Worm (Caenorhabditis elegans) whole organism, L1 larva: Measurements from ENCODE around the gene mdt-10.

Source experiments
- C34B4.2 ChIP-seq: sonication (generic microtip); optimal IDR thresholded peaks from 2 replicates; lab custom pipeline; 2017; ENCODE audit warnings: mild to moderate bottlenecking, missing genetic modification characterization, missing compliant biosample characterization
- F16B12.6 ChIP-seq: fragments of 150-350 bp; optimal IDR thresholded peaks from 2 replicates; lab custom pipeline; 2014; ENCODE audit warnings: missing biosample characterization, missing genetic modification characterization
- aha-1 ChIP-seq: fragments of 150-350 bp; optimal IDR thresholded peaks from 2 replicates; lab custom pipeline; 2014; ENCODE audit warnings: missing biosample characterization, missing genetic modification characterization
- alr-1 ChIP-seq: fragments of 200-800 bp; sonication (Bioruptor generic); optimal IDR thresholded peaks from 2 replicates; lab custom pipeline; 2018; ENCODE audit warnings: borderline replicate concordance, mild to moderate bottlenecking, missing genetic modification characterization, missing compliant biosample characterization
- blmp-1 ChIP-seq: fragments of 150-350 bp; optimal IDR thresholded peaks from 2 replicates; lab custom pipeline; 2014; ENCODE audit warnings: missing biosample characterization, missing genetic modification characterization
- ceh-8 ChIP-seq: fragments of 200-800 bp; sonication (Bioruptor generic); optimal IDR thresholded peaks from 2 replicates; lab custom pipeline; 2018; ENCODE audit warnings: mild to moderate bottlenecking, missing genetic modification characterization, moderate library complexity, missing compliant biosample characterization
- ceh-82 ChIP-seq, 3 experiments: fragments of 150-350 bp in 1 of 3; sonication (generic microtip) in 2 of 3; optimal IDR thresholded peaks; 2 replicates each; lab custom pipeline; 2014 to 2017; ENCODE audit warnings: missing biosample characterization in 3 of 3, missing genetic modification characterization in 3 of 3
- dpl-1 ChIP-seq, 3 experiments: fragments of 150-350 bp in 2 of 3; sonication (generic microtip) in 1 of 3; optimal IDR thresholded peaks; 2 replicates each; lab custom pipeline; 2014 to 2017; ENCODE audit warnings: missing biosample characterization in 3 of 3, missing genetic modification characterization in 3 of 3, missing genetic modification reagents in 3 of 3
- efl-1 ChIP-seq, 4 experiments: fragments of 150-350 bp; optimal IDR thresholded peaks in 3 of 4; peaks in 1 of 4; 1 replicate in 1 of 4; 2 replicates in 3 of 4; lab custom pipeline; 2014; ENCODE audit warnings: missing biosample characterization in 2 of 4, missing genetic modification characterization in 2 of 4, missing genetic modification reagents in 2 of 4
- elt-2 ChIP-seq: sonication (generic microtip); optimal IDR thresholded peaks from 2 replicates; lab custom pipeline; 2016; ENCODE audit warnings: missing genetic modification characterization, mild to moderate bottlenecking, inconsistent platforms, missing compliant biosample characterization, missing genetic modification reagents
- elt-3 ChIP-seq, 6 experiments: fragments of 150-350 bp in 1 of 6; sonication (generic microtip); optimal IDR thresholded peaks; 2 replicates each; lab custom pipeline; 2017 to 2018; ENCODE audit warnings: missing biosample characterization in 6 of 6, missing genetic modification characterization in 6 of 6, inconsistent platforms in 1 of 6
- fkh-10 ChIP-seq: sonication (generic microtip); optimal IDR thresholded peaks from 2 replicates; lab custom pipeline; 2017; ENCODE audit warnings: missing biosample characterization, missing genetic modification reagents, missing genetic modification characterization
- fkh-8 ChIP-seq: sonication (generic microtip); optimal IDR thresholded peaks from 2 replicates; lab custom pipeline; 2016; ENCODE audit warnings: mild to moderate bottlenecking, missing genetic modification characterization, missing compliant biosample characterization
- fos-1 ChIP-seq: fragments of 150-350 bp; optimal IDR thresholded peaks from 2 replicates; lab custom pipeline; 2014; ENCODE audit warnings: missing biosample characterization, missing genetic modification characterization
- irx-1 ChIP-seq: sonication (generic microtip); optimal IDR thresholded peaks from 2 replicates; lab custom pipeline; 2016; ENCODE audit warnings: missing genetic modification characterization, missing compliant biosample characterization
- jun-1 ChIP-seq: fragments of 150-350 bp; optimal IDR thresholded peaks from 2 replicates; lab custom pipeline; 2014; ENCODE audit warnings: missing biosample characterization, missing genetic modification reagents, missing genetic modification characterization
- lin-13 ChIP-seq: fragments of 150-350 bp; optimal IDR thresholded peaks from 2 replicates; lab custom pipeline; 2014; ENCODE audit warnings: missing biosample characterization, missing genetic modification reagents, missing genetic modification characterization
- lin-14 ChIP-seq: fragments of 200-800 bp; sonication (Bioruptor generic); optimal IDR thresholded peaks from 2 replicates; lab custom pipeline; 2018; ENCODE audit warnings: mild to moderate bottlenecking, missing genetic modification characterization, moderate library complexity, missing compliant biosample characterization
- lin-15B ChIP-seq: fragments of 150-350 bp; sonication (generic microtip); optimal IDR thresholded peaks from 3 replicates; lab custom pipeline; 2014; ENCODE audit warnings: missing biosample characterization, missing genetic modification characterization
- lin-35 ChIP-seq, 2 experiments: fragments of 150-350 bp; optimal IDR thresholded peaks; 2 replicates each; lab custom pipeline; 2014; ENCODE audit warnings: missing biosample characterization in 2 of 2, missing genetic modification characterization in 2 of 2, missing genetic modification reagents in 2 of 2
- lsy-2 ChIP-seq, 2 experiments: fragments of 150-350 bp; optimal IDR thresholded peaks; 2 replicates each; lab custom pipeline; 2014; ENCODE audit warnings: missing biosample characterization in 2 of 2, missing genetic modification characterization in 2 of 2
- mab-9 ChIP-seq: fragments of 200-800 bp; sonication (Bioruptor generic); IDR thresholded peaks from 2 replicates; pipeline ENCODE4 v1.3.6; 2022; ENCODE audit warnings: missing genetic modification reagents, missing genetic modification characterization, missing compliant biosample characterization
- nhr-12 ChIP-seq: sonication (generic microtip); optimal IDR thresholded peaks from 2 replicates; lab custom pipeline; 2017; ENCODE audit warnings: missing biosample characterization, missing genetic modification characterization
- nhr-20 ChIP-seq: sonication (generic microtip); optimal IDR thresholded peaks from 2 replicates; lab custom pipeline; 2016; ENCODE audit warnings: mild to moderate bottlenecking, missing genetic modification characterization, missing compliant biosample characterization
- nhr-71 ChIP-seq: sonication (generic microtip); optimal IDR thresholded peaks from 2 replicates; lab custom pipeline; 2016; ENCODE audit warnings: mild to moderate bottlenecking, missing genetic modification characterization, moderate library complexity, missing compliant biosample characterization
- nhr-76 ChIP-seq: sonication (generic microtip); optimal IDR thresholded peaks from 2 replicates; lab custom pipeline; 2017; ENCODE audit warnings: missing biosample characterization, missing genetic modification characterization
- nhr-77 ChIP-seq: fragments of 150-350 bp; optimal IDR thresholded peaks from 2 replicates; lab custom pipeline; 2014; ENCODE audit warnings: missing biosample characterization, missing genetic modification characterization
- pag-3 ChIP-seq: sonication (generic microtip); optimal IDR thresholded peaks from 2 replicates; lab custom pipeline; 2017; ENCODE audit warnings: missing genetic modification characterization, mild to moderate bottlenecking, missing compliant biosample characterization, antibody characterized with exemption, borderline replicate concordance; ENCODE audit not compliant: insufficient read depth
- pax-3 ChIP-seq: fragments of 200-800 bp; sonication (Bioruptor generic); optimal IDR thresholded peaks from 2 replicates; lab custom pipeline; 2018; ENCODE audit warnings: mild to moderate bottlenecking, missing genetic modification characterization, moderate library complexity, missing compliant biosample characterization
- snu-23 ChIP-seq: sonication (generic microtip); optimal IDR thresholded peaks from 2 replicates; lab custom pipeline; 2016; ENCODE audit warnings: missing genetic modification characterization, missing compliant biosample characterization
- sptf-1 ChIP-seq: fragments of 150-350 bp; optimal IDR thresholded peaks from 2 replicates; lab custom pipeline; 2014; ENCODE audit warnings: missing biosample characterization, missing genetic modification characterization
- swsn-7 ChIP-seq: sonication (generic microtip); optimal IDR thresholded peaks from 2 replicates; lab custom pipeline; 2016; ENCODE audit warnings: missing genetic modification characterization, missing compliant biosample characterization
- unc-130 ChIP-seq: fragments of 150-350 bp; optimal IDR thresholded peaks from 2 replicates; lab custom pipeline; 2017; ENCODE audit warnings: missing biosample characterization, missing genetic modification characterization, inconsistent platforms
- unc-86 ChIP-seq: sonication (generic microtip); optimal IDR thresholded peaks from 2 replicates; lab custom pipeline; 2016; ENCODE audit warnings: missing genetic modification characterization, missing compliant biosample characterization
- unc-98 ChIP-seq: fragments of 200-800 bp; sonication (Bioruptor generic); IDR thresholded peaks from 2 replicates; pipeline ENCODE4 v1.3.6; 2022; ENCODE audit warnings: missing genetic modification characterization, missing compliant biosample characterization
- zag-1 ChIP-seq: fragments of 150-350 bp; optimal IDR thresholded peaks from 2 replicates; lab custom pipeline; 2014; ENCODE audit warnings: missing biosample characterization, missing genetic modification characterization
- ztf-4 ChIP-seq: fragments of 150-350 bp; optimal IDR thresholded peaks from 2 replicates; lab custom pipeline; 2014; ENCODE audit warnings: missing biosample characterization, missing genetic modification characterization

mdt-10 gene

ce11 chrII:7887295-7887694, 32.5 kb upstream of the mdt-10 start (continued):
- TF ChIP-seq jun-1 (tag; lab: Kevin White, UChicago) (peak; percentile 67), irx-1 (tag; lab: Kevin White, UChicago) (no peak), lin-13 (GFP tag; lab: Kevin White, UChicago) (no peak), pax-3 (tag; lab: Kevin White, UChicago) (peak; percentile 50), zag-1 (no peak), nhr-20 (peak; percentile 54), swsn-7 (tag; lab: Kevin White, UChicago) (peak; percentile 37), lsy-2 (tag; optimal IDR thresholded peaks at IDR 0.05; lab: Kevin White, UChicago) (peak; percentile 43 to 68), blmp-1 (tag; lab: Kevin White, UChicago) (peak; percentile 22)

ce11 chrII:7884898-7885297, 30.1 kb upstream of the mdt-10 start:
- TF ChIP-seq lsy-2 (tag; optimal IDR thresholded peaks at IDR 0.05; lab: Kevin White, UChicago) (peak; percentile 6 to 37), unc-130 (tag; lab: Kevin White, UChicago) (no peak), efl-1 (optimal IDR thresholded peaks at IDR 0.05; lab: Kevin White, UChicago) (peak; percentile 2 to 3), efl-1 (GFP tag; optimal IDR thresholded peaks at IDR 0.05 in 1 of 2; lab: Kevin White, UChicago) (no peak), F16B12.6 (tag; lab: Kevin White, UChicago) (peak; percentile 14), alr-1 (tag; lab: Kevin White, UChicago) (no peak), fkh-10 (GFP tag; lab: Kevin White, UChicago) (peak; percentile 29), fkh-8 (peak; percentile 8), ceh-82 (tag; optimal IDR thresholded peaks at IDR 0.05; lab: Kevin White, UChicago) (peak; percentile 12 to 68 (median 22)), elt-2 (tag; lab: Kevin White, UChicago) (no peak), lin-14 (GFP tag; lab: Kevin White, UChicago) (peak; percentile 78), nhr-12 (no peak), lin-35 (GFP tag; optimal IDR thresholded peaks at IDR 0.05; lab: Kevin White, UChicago) (peak in 1 of 2 experiments; percentile 16), nhr-77 (no peak), nhr-71 (tag; lab: Kevin White, UChicago) (peak; percentile 6), unc-98 (no peak)

- TF ChIP-seq aha-1 (tag; lab: Kevin White, UChicago) = no peak
- peak in 1 of 2 experiments; percentile 46 for TF ChIP-seq lsy-2 (tag; optimal IDR thresholded peaks at IDR 0.05; lab: Kevin White, UChicago)
Observed at ce11 chrII:7880373-7880862, 25.6 kb upstream of the mdt-10 start, which contains the start of gene perm-1. Gene perm-1, plus strand, starts transcription at chrII:7880812.

ce11 chrII:7879266-7879718, 24.4 kb upstream of the mdt-10 start, which contains the start of the genes vha-4 and T01H3.5:
Gene vha-4, minus strand, starts transcription at chrII:7879316.
Gene T01H3.5, plus strand, starts transcription at chrII:7879616.
- TF ChIP-seq nhr-77 (no peak), unc-86 (tag; lab: Kevin White, UChicago) (no peak), snu-23 (peak; percentile 6), sptf-1 (tag; lab: Kevin White, UChicago) (no peak), elt-3 (tag; optimal IDR thresholded peaks at IDR 0.05; lab: Kevin White, UChicago) (no peak), efl-1 (optimal IDR thresholded peaks at IDR 0.05; lab: Kevin White, UChicago) (no peak), efl-1 (GFP tag; optimal IDR thresholded peaks at IDR 0.05 in 1 of 2; lab: Kevin White, UChicago) (no peak), lsy-2 (tag; optimal IDR thresholded peaks at IDR 0.05; lab: Kevin White, UChicago) (peak in 1 of 2 experiments; percentile 21), lin-15B (tag; lab: Kevin White, UChicago) (no peak), blmp-1 (tag; lab: Kevin White, UChicago) (no peak), mab-9 (GFP tag; lab: Robert Waterston, UW) (no peak; the same call in 1 of the 2 replicates), pag-3 (no peak), dpl-1 (GFP tag; optimal IDR thresholded peaks at IDR 0.05; lab: Kevin White, UChicago) (peak in 1 of 3 experiments; percentile 23), ceh-8 (GFP tag; lab: Kevin White, UChicago) (no peak), ztf-4 (tag; lab: Kevin White, UChicago) (no peak), fos-1 (tag; lab: Kevin White, UChicago) (no peak), C34B4.2 (no peak), lin-35 (GFP tag; optimal IDR thresholded peaks at IDR 0.05; lab: Kevin White, UChicago) (peak in 1 of 2 experiments; percentile 5), nhr-76 (tag; lab: Kevin White, UChicago) (no peak)
